Fruit fly (Drosophila melanogaster) whole organism, embryonic: ENCODE data around the gene eIF2Bepsilon.

Experiments
- Atf3 ChIP-seq: fragments of 200-800 bp; sonication (Bioruptor generic); optimal IDR thresholded peaks from 3 replicates; lab custom pipeline; 2016; ENCODE audit warnings: missing biosample characterization, missing genetic modification characterization
- Blimp-1 ChIP-seq: fragments of 200-800 bp; sonication (Bioruptor generic); optimal IDR thresholded peaks from 3 replicates; lab custom pipeline; 2018; ENCODE audit warnings: missing biosample characterization, missing genetic modification characterization, mild to moderate bottlenecking, moderate library complexity, missing genetic modification reagents
- CG10431 ChIP-seq: fragments of 200-800 bp; sonication (Bioruptor generic); optimal IDR thresholded peaks from 3 replicates; lab custom pipeline; 2018; ENCODE audit warnings: missing biosample characterization, mild to moderate bottlenecking, missing genetic modification characterization
- CG13775 ChIP-seq: fragments of 200-800 bp; sonication (Bioruptor generic); optimal IDR thresholded peaks from 3 replicates; lab custom pipeline; 2017; ENCODE audit warnings: missing biosample characterization, mild to moderate bottlenecking, missing genetic modification characterization
- CG15269 ChIP-seq: fragments of 200-800 bp; sonication (Bioruptor generic); optimal IDR thresholded peaks from 2 replicates; lab custom pipeline; 2018; ENCODE audit warnings: missing biosample characterization, mild to moderate bottlenecking, missing genetic modification characterization, moderate library complexity
- CG15601 ChIP-seq: fragments of 200-800 bp; sonication (Bioruptor generic); optimal IDR thresholded peaks from 3 replicates; lab custom pipeline; 2019; ENCODE audit warnings: missing biosample characterization, mild to moderate bottlenecking, missing genetic modification characterization, moderate library complexity
- CG1603 ChIP-seq: fragments of 200-800 bp; sonication (Bioruptor generic); optimal IDR thresholded peaks from 2 replicates; lab custom pipeline; 2019; ENCODE audit warnings: missing biosample characterization, mild to moderate bottlenecking, missing genetic modification characterization, moderate library complexity
- CG17361 ChIP-seq: fragments of 200-800 bp; sonication (Bioruptor generic); IDR thresholded peaks from 3 replicates; pipeline ENCODE4 v1.3.6; 2022; ENCODE audit warnings: missing biosample characterization, missing genetic modification characterization
- CG18011 ChIP-seq: fragments of 200-800 bp; sonication (Bioruptor generic); optimal IDR thresholded peaks from 2 replicates; lab custom pipeline; 2017; ENCODE audit warnings: missing biosample characterization, missing genetic modification characterization, mild to moderate bottlenecking, moderate library complexity, missing genotype
- CG2120 ChIP-seq: fragments of 200-800 bp; sonication (Bioruptor generic); optimal IDR thresholded peaks from 3 replicates; lab custom pipeline; 2016; ENCODE audit warnings: missing biosample characterization, missing genetic modification characterization
- CG33557 ChIP-seq: fragments of 200-800 bp; sonication (Bioruptor generic); optimal IDR thresholded peaks from 2 replicates; lab custom pipeline; 2019; ENCODE audit warnings: missing biosample characterization, mild to moderate bottlenecking, missing genetic modification characterization, moderate library complexity
- CG3407 ChIP-seq: fragments of 200-800 bp; sonication (Bioruptor generic); optimal IDR thresholded peaks from 2 replicates; lab custom pipeline; 2018; ENCODE audit warnings: missing biosample characterization, mild to moderate bottlenecking, missing genetic modification characterization
- CG4617 ChIP-seq: fragments of 200-800 bp; sonication (Bioruptor generic); optimal IDR thresholded peaks from 3 replicates; lab custom pipeline; 2016; ENCODE audit warnings: missing biosample characterization, missing genetic modification characterization, borderline replicate concordance
- CG8924 ChIP-seq: fragments of 200-800 bp; optimal IDR thresholded peaks from 3 replicates; lab custom pipeline; 2019; ENCODE audit warnings: missing biosample characterization, mild to moderate bottlenecking, missing genetic modification characterization, moderate library complexity
- D19B ChIP-seq: fragments of 200-800 bp; sonication (Bioruptor generic); optimal IDR thresholded peaks from 2 replicates; lab custom pipeline; 2017; ENCODE audit warnings: missing biosample characterization, mild to moderate bottlenecking, missing genetic modification characterization
- Eip74EF ChIP-seq, 2 experiments: fragments of 200-800 bp in 1 of 2; fragments of >200 bp in 1 of 2; sonication (Bioruptor generic) in 1 of 2; optimal IDR thresholded peaks; 2 replicates each; lab custom pipeline; 2017 to 2019; ENCODE audit warnings: missing biosample characterization in 2 of 2, missing genetic modification characterization in 2 of 2, mild to moderate bottlenecking in 1 of 2, moderate library complexity in 1 of 2
- Fer3 ChIP-seq: fragments of 200-800 bp; sonication (Bioruptor generic); optimal IDR thresholded peaks from 2 replicates; lab custom pipeline; 2018; ENCODE audit warnings: missing biosample characterization, mild to moderate bottlenecking, missing genetic modification characterization, moderate library complexity
- GATAe ChIP-seq: fragments of 200-800 bp; sonication (Bioruptor generic); conservative IDR thresholded peaks from 2 replicates; pipeline ENCODE4 v1.3.6; 2022; ENCODE audit warnings: missing biosample characterization, missing genetic modification characterization
- H15 ChIP-seq: fragments of 200-800 bp; sonication (Bioruptor generic); IDR thresholded peaks from 3 replicates; pipeline ENCODE4 v1.3.6; 2022; ENCODE audit warnings: missing biosample characterization, missing genetic modification characterization
- H2.0 ChIP-seq: fragments of 200-800 bp; sonication (Bioruptor generic); IDR thresholded peaks from 2 replicates; pipeline ENCODE4 v1.3.6; 2022; ENCODE audit warnings: missing biosample characterization, missing genetic modification characterization
- Hr51 ChIP-seq, 2 experiments: fragments of 200-800 bp; sonication (Bioruptor generic); optimal IDR thresholded peaks; 2 replicates in 1 of 2; 3 replicates in 1 of 2; lab custom pipeline; 2016 to 2018; ENCODE audit warnings: missing biosample characterization in 2 of 2, missing genetic modification characterization in 2 of 2, mild to moderate bottlenecking in 1 of 2, moderate library complexity in 1 of 2
- Med ChIP-seq: fragments of 200-800 bp; sonication (Bioruptor generic); peaks from one replicate; lab custom pipeline; 2016; ENCODE audit warnings: missing biosample characterization, missing genetic modification characterization, mild to moderate bottlenecking, inconsistent platforms, moderate library complexity
- NC2α ChIP-seq: fragments of 200-800 bp; sonication (Bioruptor generic); optimal IDR thresholded peaks from 2 replicates; lab custom pipeline; 2016; ENCODE audit warnings: missing biosample characterization, missing genetic modification characterization
- NC2β ChIP-seq: fragments of 200-800 bp; sonication (Bioruptor generic); optimal IDR thresholded peaks from 2 replicates; lab custom pipeline; 2016; ENCODE audit warnings: missing biosample characterization, missing genetic modification characterization
- Nf-YA ChIP-seq: fragments of 200-800 bp; sonication (Bioruptor generic); IDR thresholded peaks from 2 replicates; pipeline ENCODE4 v1.3.6; 2022; ENCODE audit warnings: missing biosample characterization, missing genetic modification characterization
- Nf-YC ChIP-seq: fragments of 200-800 bp; optimal IDR thresholded peaks from 3 replicates; lab custom pipeline; 2019; ENCODE audit warnings: missing biosample characterization, mild to moderate bottlenecking, missing genetic modification characterization, moderate library complexity
- Pdp1 ChIP-seq, 2 experiments: fragments of 200-800 bp; sonication (Bioruptor generic); optimal IDR thresholded peaks; 3 replicates each; lab custom pipeline; 2016; ENCODE audit warnings: missing biosample characterization in 2 of 2, missing genetic modification characterization in 2 of 2, mild to moderate bottlenecking in 1 of 2, moderate library complexity in 1 of 2
- Ravus ChIP-seq: fragments of 200-800 bp; sonication (Bioruptor generic); IDR thresholded peaks from 2 replicates; pipeline ENCODE4 v1.3.6; 2022; ENCODE audit warnings: missing biosample characterization, missing genetic modification characterization
- Vsx1 ChIP-seq: fragments of 200-800 bp; sonication (Bioruptor generic); optimal IDR thresholded peaks from 2 replicates; lab custom pipeline; 2017; ENCODE audit warnings: missing biosample characterization, mild to moderate bottlenecking, missing genetic modification characterization, missing genetic modification reagents
- abd-A ChIP-seq: fragments of 200-800 bp; sonication (Bioruptor generic); optimal IDR thresholded peaks from 3 replicates; lab custom pipeline; 2019; ENCODE audit warnings: missing biosample characterization, mild to moderate bottlenecking, missing genetic modification characterization, moderate library complexity
- ac ChIP-seq: fragments of 200-800 bp; sonication (Bioruptor generic); optimal IDR thresholded peaks from 3 replicates; lab custom pipeline; 2017; ENCODE audit warnings: missing biosample characterization, mild to moderate bottlenecking, missing genetic modification characterization
- cg ChIP-seq: fragments of 200-800 bp; sonication (Bioruptor generic); optimal IDR thresholded peaks from 3 replicates; lab custom pipeline; 2019; ENCODE audit warnings: missing biosample characterization, mild to moderate bottlenecking, missing genetic modification characterization, moderate library complexity
- ci ChIP-seq: fragments of 200-800 bp; sonication (Bioruptor generic); IDR thresholded peaks from 3 replicates; pipeline ENCODE4 v1.3.6; 2022; ENCODE audit warnings: missing biosample characterization, missing genetic modification characterization
- crol ChIP-seq: fragments of 200-800 bp; sonication (Bioruptor generic); IDR thresholded peaks from 2 replicates; pipeline ENCODE4 v1.3.6; 2022; ENCODE audit warnings: missing biosample characterization, missing genetic modification characterization
- emc ChIP-seq: fragments of 200-800 bp; sonication (Bioruptor generic); optimal IDR thresholded peaks from 2 replicates; lab custom pipeline; 2016; ENCODE audit warnings: missing biosample characterization, missing genetic modification characterization
- fd96Cb ChIP-seq: fragments of 200-800 bp; sonication (Bioruptor generic); optimal IDR thresholded peaks from 2 replicates; lab custom pipeline; 2018; ENCODE audit warnings: missing biosample characterization, mild to moderate bottlenecking, missing genetic modification characterization, moderate library complexity
- gcm ChIP-seq: fragments of 200-800 bp; sonication (Bioruptor generic); optimal IDR thresholded peaks from 2 replicates; lab custom pipeline; 2019; ENCODE audit warnings: missing biosample characterization, mild to moderate bottlenecking, missing genetic modification characterization, moderate library complexity
- grau ChIP-seq: fragments of 200-800 bp; optimal IDR thresholded peaks from 3 replicates; lab custom pipeline; 2019; ENCODE audit warnings: missing biosample characterization, mild to moderate bottlenecking, missing genetic modification characterization, moderate library complexity
- hbn ChIP-seq: fragments of 200-800 bp; sonication (Bioruptor generic); IDR thresholded peaks from 2 replicates; pipeline ENCODE4 v1.3.6; 2022; ENCODE audit warnings: missing biosample characterization, missing genetic modification characterization; ENCODE audit not compliant: partially characterized antibody
- ken ChIP-seq: fragments of 200-800 bp; sonication (Bioruptor generic); IDR thresholded peaks from 3 replicates; pipeline ENCODE4 v1.3.6; 2022; ENCODE audit warnings: missing biosample characterization, missing genetic modification characterization
- kni ChIP-seq: fragments of 200-800 bp; sonication (Bioruptor generic); optimal IDR thresholded peaks from 3 replicates; lab custom pipeline; 2017; ENCODE audit warnings: mild to moderate bottlenecking, missing biosample characterization, missing genetic modification reagents, missing genetic modification characterization
- mirr ChIP-seq: fragments of 200-800 bp; sonication (Bioruptor generic); optimal IDR thresholded peaks from 3 replicates; lab custom pipeline; 2018; ENCODE audit warnings: missing biosample characterization, mild to moderate bottlenecking, missing genetic modification characterization
- nerfin-2 ChIP-seq: fragments of 200-800 bp; sonication (Bioruptor generic); IDR thresholded peaks from 2 replicates; pipeline ENCODE4 v1.3.6; 2022; ENCODE audit warnings: missing biosample characterization, missing genetic modification characterization; ENCODE audit not compliant: partially characterized antibody
- oc ChIP-seq: fragments of 200-800 bp; sonication (Bioruptor generic); optimal IDR thresholded peaks from 2 replicates; lab custom pipeline; 2018; ENCODE audit warnings: missing biosample characterization, mild to moderate bottlenecking, missing genetic modification characterization, moderate library complexity
- pros ChIP-seq: fragments of 200-800 bp; sonication (Bioruptor generic); optimal IDR thresholded peaks from 3 replicates; lab custom pipeline; 2019; ENCODE audit warnings: missing biosample characterization, mild to moderate bottlenecking, missing genetic modification characterization, moderate library complexity
- slbo ChIP-seq: fragments of 200-800 bp; sonication (Bioruptor generic); IDR thresholded peaks from 2 replicates; pipeline ENCODE4 v1.3.6; 2022; ENCODE audit warnings: missing biosample characterization, missing genetic modification characterization
- sqz ChIP-seq: fragments of 200-800 bp; sonication (Bioruptor generic); optimal IDR thresholded peaks from 3 replicates; lab custom pipeline; 2018; ENCODE audit warnings: missing biosample characterization, mild to moderate bottlenecking, missing genetic modification characterization
- tna ChIP-seq: fragments of 200-800 bp; sonication (Bioruptor generic); IDR thresholded peaks from 2 replicates; pipeline ENCODE4 v1.3.6; 2022; ENCODE audit warnings: missing biosample characterization, missing genetic modification characterization; ENCODE audit not compliant: partially characterized antibody
- vvl ChIP-seq: fragments of 200-800 bp; sonication (Bioruptor generic); IDR thresholded peaks from 2 replicates; pipeline ENCODE4 v1.3.6; 2022; ENCODE audit warnings: missing biosample characterization, missing genetic modification characterization
- wek ChIP-seq: fragments of 200-800 bp; sonication (Bioruptor generic); optimal IDR thresholded peaks from 3 replicates; lab custom pipeline; 2018; ENCODE audit warnings: missing biosample characterization, mild to moderate bottlenecking, missing genetic modification characterization, moderate library complexity

eIF2Bepsilon gene

DNA sequence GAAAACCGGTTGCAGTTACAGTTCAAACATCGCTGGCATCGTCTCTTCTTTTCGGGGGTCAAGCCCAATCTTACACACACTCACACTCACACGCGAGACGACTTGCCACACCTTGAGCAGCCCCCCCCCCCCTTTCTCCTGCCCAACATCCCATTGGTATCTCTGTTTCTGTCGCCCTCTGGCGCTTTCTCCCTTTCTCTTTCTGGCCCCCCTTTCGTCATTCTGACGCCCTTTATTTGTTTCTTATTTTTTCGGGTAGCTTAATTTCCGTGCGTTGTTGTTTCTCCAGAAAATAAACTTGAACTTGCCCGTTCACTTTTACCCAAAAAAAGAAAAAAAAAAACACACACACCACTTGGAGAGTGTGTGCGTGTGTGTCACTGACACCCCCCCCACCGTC, 49.5 kb upstream of the eIF2Bepsilon start (continued):
- TF ChIP-seq pros (peak; percentile 81), Nf-YC (tag; lab: Kevin White, UChicago) (no peak), Blimp-1 (GFP tag; lab: Kevin White, UChicago) (peak; percentile 98), nerfin-2 (no peak), Atf3 (GFP tag; lab: Kevin White, UChicago) (no peak), CG13775 (GFP tag; lab: Kevin White, UChicago) (no peak), CG33557 (GFP tag; lab: Kevin White, UChicago) (peak; percentile 51), Med (peak; percentile 65), CG3407 (GFP tag; lab: Kevin White, UChicago) (no peak), emc (GFP tag; lab: Kevin White, UChicago) (no peak), vvl (no peak), H15 (GFP tag; lab: Robert Waterston, UW) (no peak), Nf-YA (GFP tag; lab: Robert Waterston, UW) (no peak), CG2120 (no peak), Fer3 (tag; lab: Kevin White, UChicago) (no peak), oc (tag; lab: Kevin White, UChicago) (no peak), tna (GFP tag; lab: Robert Waterston, UW) (no peak), ci (no peak), CG8924 (tag; lab: Kevin White, UChicago) (no peak), CG18011 (GFP tag; lab: Kevin White, UChicago) (no peak), ac (GFP tag; lab: Kevin White, UChicago) (no peak), CG1603 (no peak), ken (GFP tag; lab: Robert Waterston, UW) (0 out of 3 replicates have a peak, but pooled peaks have one; percentile 30), Eip74EF (GFP tag; optimal IDR thresholded peaks at IDR 0.05; lab: Kevin White, UChicago) (no peak), CG17361 (GFP tag; lab: Robert Waterston, UW) (no peak), abd-A (peak; percentile 37), D19B (GFP tag; lab: Kevin White, UChicago) (no peak), Vsx1 (GFP tag; lab: Kevin White, UChicago) (no peak), sqz (GFP tag; lab: Kevin White, UChicago) (peak; percentile 94), Ravus (GFP tag; lab: Robert Waterston, UW) (no peak), H2.0 (GFP tag; lab: Robert Waterston, UW) (no peak), wek (GFP tag; lab: Kevin White, UChicago) (no peak), kni (GFP tag; lab: Kevin White, UChicago) (peak; percentile 85), Pdp1 (GFP tag; optimal IDR thresholded peaks at IDR 0.05; lab: Kevin White, UChicago) (no peak), Hr51 (GFP tag; optimal IDR thresholded peaks at IDR 0.05; lab: Kevin White, UChicago) (no peak), gcm (no peak), NC2β (no peak), mirr (GFP tag; lab: Kevin White, UChicago) (no peak), slbo (no peak), NC2α (no peak), grau (tag; lab: Kevin White, UChicago) (no peak), fd96Cb (no peak), CG15269 (tag; lab: Kevin White, UChicago) (no peak), CG4617 (GFP tag; lab: Kevin White, UChicago) (no peak), cg (GFP tag; lab: Kevin White, UChicago) (peak; percentile 62), CG15601 (peak; percentile 11), hbn (no peak), GATAe (no peak), crol (peak; percentile 83), CG10431 (peak; percentile 49)
